Fruit fly (Drosophila melanogaster): ENCODE measurements around the gene CG4101.

DNA sequence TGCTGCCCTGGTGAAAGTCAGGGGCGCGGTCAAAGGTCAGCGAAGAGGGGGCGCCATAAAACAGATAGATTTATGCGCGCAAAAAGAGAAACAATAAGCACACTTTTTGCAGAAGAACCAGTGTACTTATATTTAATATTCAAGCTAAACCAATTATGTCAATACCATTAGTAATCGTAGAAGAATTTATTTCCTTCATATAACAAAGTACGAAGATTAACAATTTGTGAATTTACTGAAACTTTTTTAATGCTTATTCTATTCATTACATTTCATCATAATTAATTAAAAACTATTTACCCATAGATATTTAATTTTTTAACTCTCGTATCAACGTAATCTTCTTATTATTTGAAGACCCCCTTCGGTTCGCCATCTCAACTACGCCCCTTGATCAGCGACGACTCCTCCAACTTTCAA, 29.8 kb downstream of the CG4101 start:
- TF ChIP-seq psq (optimal IDR thresholded peaks at IDR 0.05) = no peak
- no peak for TF ChIP-seq CG8478 (optimal IDR thresholded peaks at IDR 0.05)
- no peak for TF ChIP-seq Dll (optimal IDR thresholded peaks at IDR 0.05)
- TF ChIP-seq usp (GFP tag; optimal IDR thresholded peaks at IDR 0.05) = no peak
- TF ChIP-seq pan (optimal IDR thresholded peaks at IDR 0.05) = no peak
- TF ChIP-seq EcR (GFP tag; optimal IDR thresholded peaks at IDR 0.05) = no peak

All from whole organism.